Fruit fly (Drosophila melanogaster) whole organism, embryonic: ENCODE measurements around the gene CG3862.

Experiments used
- Bdp1 ChIP-seq: fragments of 200-800 bp; sonication (Bioruptor generic); optimal IDR thresholded peaks from 3 replicates; lab custom pipeline; 2016; ENCODE audit warnings: missing biosample characterization, missing genetic modification characterization
- CG11723 ChIP-seq: fragments of 200-800 bp; sonication (Bioruptor generic); optimal IDR thresholded peaks from 2 replicates; lab custom pipeline; 2017; ENCODE audit warnings: missing biosample characterization, mild to moderate bottlenecking, missing genetic modification characterization
- CG12299 ChIP-seq: fragments of 200-800 bp; sonication (Bioruptor generic); optimal IDR thresholded peaks from 2 replicates; lab custom pipeline; 2018; ENCODE audit warnings: missing biosample characterization, mild to moderate bottlenecking, missing genetic modification characterization
- CG12391 ChIP-seq: fragments of 200-800 bp; sonication (Bioruptor generic); optimal IDR thresholded peaks from 3 replicates; lab custom pipeline; 2018; ENCODE audit warnings: missing biosample characterization, mild to moderate bottlenecking, missing genetic modification characterization, moderate library complexity
- CG12744 ChIP-seq: fragments of 200-800 bp; sonication (Bioruptor generic); optimal IDR thresholded peaks from 2 replicates; lab custom pipeline; 2016; ENCODE audit warnings: missing biosample characterization, missing genetic modification characterization
- CG14667 ChIP-seq: fragments of 200-800 bp; sonication (Bioruptor generic); IDR thresholded peaks from 2 replicates; pipeline ENCODE4 v1.3.6; 2022; ENCODE audit warnings: missing biosample characterization, missing genetic modification characterization
- CG17912 ChIP-seq: fragments of 200-800 bp; sonication (Bioruptor generic); optimal IDR thresholded peaks from 2 replicates; lab custom pipeline; 2018; ENCODE audit warnings: missing biosample characterization, mild to moderate bottlenecking, missing genetic modification characterization
- CG2120 ChIP-seq: fragments of 200-800 bp; sonication (Bioruptor generic); optimal IDR thresholded peaks from 3 replicates; lab custom pipeline; 2016; ENCODE audit warnings: missing biosample characterization, missing genetic modification characterization
- CG2678 ChIP-seq: fragments of 200-800 bp; sonication (Bioruptor generic); optimal IDR thresholded peaks from 3 replicates; lab custom pipeline; 2019; ENCODE audit warnings: missing biosample characterization, mild to moderate bottlenecking, missing genetic modification characterization, moderate library complexity
- CG3995 ChIP-seq: fragments of 200-800 bp; sonication (Bioruptor generic); optimal IDR thresholded peaks from 3 replicates; lab custom pipeline; 2016; ENCODE audit warnings: missing biosample characterization, missing genetic modification characterization
- CG4282 ChIP-seq: fragments of 200-800 bp; sonication (Bioruptor generic); optimal IDR thresholded peaks from 2 replicates; lab custom pipeline; 2016; ENCODE audit warnings: missing biosample characterization, missing genetic modification characterization
- CG43689 ChIP-seq: fragments of 200-800 bp; sonication (Bioruptor generic); IDR thresholded peaks from 2 replicates; pipeline ENCODE4 v1.3.6; 2022; ENCODE audit warnings: missing biosample characterization, missing genetic modification characterization
- CG5245 ChIP-seq: fragments of 200-800 bp; sonication (Bioruptor generic); optimal IDR thresholded peaks from 3 replicates; lab custom pipeline; 2016; ENCODE audit warnings: missing biosample characterization, missing genetic modification characterization
- CG6175 ChIP-seq: fragments of 200-800 bp; sonication (Bioruptor generic); IDR thresholded peaks from 3 replicates; pipeline ENCODE4 v1.3.6; 2022; ENCODE audit warnings: missing biosample characterization, missing genetic modification characterization
- CG6272 ChIP-seq: fragments of 200-800 bp; sonication (Bioruptor generic); IDR thresholded peaks from 2 replicates; pipeline ENCODE4 v1.3.6; 2022; ENCODE audit warnings: missing biosample characterization, missing genetic modification characterization
- CG6854 ChIP-seq: fragments of 200-800 bp; sonication (Bioruptor generic); optimal IDR thresholded peaks from 3 replicates; lab custom pipeline; 2017; ENCODE audit warnings: missing biosample characterization, mild to moderate bottlenecking, missing genetic modification characterization
- CG8924 ChIP-seq: fragments of 200-800 bp; optimal IDR thresholded peaks from 3 replicates; lab custom pipeline; 2019; ENCODE audit warnings: missing biosample characterization, mild to moderate bottlenecking, missing genetic modification characterization, moderate library complexity
- CG8944 ChIP-seq: fragments of 200-800 bp; sonication (Bioruptor generic); optimal IDR thresholded peaks from 3 replicates; lab custom pipeline; 2016; ENCODE audit warnings: missing biosample characterization, missing genetic modification characterization
- Chrac-16 ChIP-seq: fragments of 200-800 bp; sonication (Bioruptor generic); optimal IDR thresholded peaks from 3 replicates; lab custom pipeline; 2016; ENCODE audit warnings: missing biosample characterization, missing genetic modification characterization
- CrebB ChIP-seq: fragments of 200-800 bp; sonication (Bioruptor generic); optimal IDR thresholded peaks from 3 replicates; lab custom pipeline; 2018; ENCODE audit warnings: missing biosample characterization, mild to moderate bottlenecking, missing genetic modification characterization
- Dad ChIP-seq: fragments of 200-800 bp; sonication (Bioruptor generic); optimal IDR thresholded peaks from 3 replicates; lab custom pipeline; 2016; ENCODE audit warnings: missing biosample characterization, missing genetic modification characterization
- ERR ChIP-seq: fragments of 200-800 bp; sonication (Bioruptor generic); optimal IDR thresholded peaks from 2 replicates; lab custom pipeline; 2016; ENCODE audit warnings: missing biosample characterization, missing genetic modification characterization
- Fer1 ChIP-seq: fragments of 200-800 bp; sonication (Bioruptor generic); optimal IDR thresholded peaks from 2 replicates; lab custom pipeline; 2017; ENCODE audit warnings: missing biosample characterization, mild to moderate bottlenecking, missing genetic modification characterization
- Lpt ChIP-seq: fragments of >200 bp; optimal IDR thresholded peaks from 2 replicates; lab custom pipeline; 2018; ENCODE audit warnings: missing biosample characterization, missing genetic modification characterization
- NC2α ChIP-seq: fragments of 200-800 bp; sonication (Bioruptor generic); optimal IDR thresholded peaks from 2 replicates; lab custom pipeline; 2016; ENCODE audit warnings: missing biosample characterization, missing genetic modification characterization
- Nf-YC ChIP-seq: fragments of 200-800 bp; optimal IDR thresholded peaks from 3 replicates; lab custom pipeline; 2019; ENCODE audit warnings: missing biosample characterization, mild to moderate bottlenecking, missing genetic modification characterization, moderate library complexity
- Oaz ChIP-seq: fragments of 200-800 bp; sonication (Bioruptor generic); IDR thresholded peaks from 2 replicates; pipeline ENCODE4 v1.3.6; 2022; ENCODE audit warnings: missing biosample characterization, missing genetic modification characterization
- Poxn ChIP-seq: fragments of 200-800 bp; sonication (Bioruptor generic); IDR thresholded peaks from 2 replicates; pipeline ENCODE4 v1.3.6; 2022; ENCODE audit warnings: missing biosample characterization, missing genetic modification characterization
- Sox102F ChIP-seq: fragments of 200-800 bp; sonication (Bioruptor generic); optimal IDR thresholded peaks from 2 replicates; lab custom pipeline; 2018; ENCODE audit warnings: missing biosample characterization, mild to moderate bottlenecking, missing genetic modification characterization, moderate library complexity
- Usf ChIP-seq: fragments of 200-800 bp; sonication (Bioruptor generic); optimal IDR thresholded peaks from 2 replicates; lab custom pipeline; 2017; ENCODE audit warnings: missing genotype, missing biosample characterization, missing genetic modification characterization
- Xrp1 ChIP-seq: fragments of 200-800 bp; sonication (Bioruptor generic); IDR thresholded peaks from 2 replicates; pipeline ENCODE4 v1.3.6; 2022; ENCODE audit warnings: missing biosample characterization, missing genetic modification characterization
- aop ChIP-seq: fragments of 200-800 bp; sonication (Bioruptor generic); IDR thresholded peaks from 2 replicates; pipeline ENCODE4 v1.3.6; 2022; ENCODE audit warnings: missing biosample characterization, missing genetic modification characterization
- ase ChIP-seq: fragments of 200-800 bp; sonication (Bioruptor generic); IDR thresholded peaks from 3 replicates; pipeline ENCODE4 v1.3.6; 2022; ENCODE audit warnings: missing biosample characterization, missing genetic modification characterization
- btn ChIP-seq: fragments of 200-800 bp; sonication (Bioruptor generic); optimal IDR thresholded peaks from 2 replicates; lab custom pipeline; 2016; ENCODE audit warnings: missing biosample characterization, missing genetic modification characterization
- chn ChIP-seq: fragments of 200-800 bp; sonication (Bioruptor generic); optimal IDR thresholded peaks from 2 replicates; lab custom pipeline; 2016; ENCODE audit warnings: missing biosample characterization, missing genetic modification characterization
- dpn ChIP-seq, 2 experiments: fragments of 200-800 bp; sonication (Bioruptor generic); optimal IDR thresholded peaks; 3 replicates each; lab custom pipeline; 2016; ENCODE audit warnings: missing biosample characterization in 2 of 2, missing genetic modification characterization in 2 of 2
- eve ChIP-seq, 2 experiments: fragments of >200 bp; optimal IDR thresholded peaks; 2 replicates each; lab custom pipeline; 2017; ENCODE audit warnings: missing biosample characterization in 2 of 2, missing genetic modification characterization in 2 of 2
- gcm2 ChIP-seq: fragments of 200-800 bp; sonication (Bioruptor generic); optimal IDR thresholded peaks from 2 replicates; lab custom pipeline; 2016; ENCODE audit warnings: missing biosample characterization, missing genetic modification characterization
- grn ChIP-seq: fragments of 200-800 bp; sonication (Bioruptor generic); optimal IDR thresholded peaks from 3 replicates; lab custom pipeline; 2017; ENCODE audit warnings: missing biosample characterization, missing genetic modification characterization
- gsb ChIP-seq: fragments of 200-800 bp; sonication (Bioruptor generic); IDR thresholded peaks from 2 replicates; pipeline ENCODE4 v1.3.6; 2022; ENCODE audit warnings: missing biosample characterization, missing genetic modification characterization
- klu ChIP-seq: fragments of 200-800 bp; sonication (Bioruptor generic); IDR thresholded peaks from 2 replicates; pipeline ENCODE4 v1.3.6; 2022; ENCODE audit warnings: missing biosample characterization, missing genetic modification characterization
- luna ChIP-seq: fragments of 200-800 bp; sonication (Bioruptor generic); optimal IDR thresholded peaks from 2 replicates; lab custom pipeline; 2016; ENCODE audit warnings: missing biosample characterization, missing genetic modification characterization
- mld ChIP-seq: fragments of 200-800 bp; sonication (Bioruptor generic); IDR thresholded peaks from 3 replicates; pipeline ENCODE4 v1.3.6; 2022; ENCODE audit warnings: missing biosample characterization, missing genetic modification characterization; ENCODE audit not compliant: partially characterized antibody
- odd ChIP-seq: fragments of 200-800 bp; sonication (Bioruptor generic); optimal IDR thresholded peaks from 2 replicates; lab custom pipeline; 2017; ENCODE audit warnings: missing biosample characterization, mild to moderate bottlenecking, missing genetic modification characterization
- onecut ChIP-seq: fragments of 200-800 bp; sonication (Bioruptor generic); IDR thresholded peaks from 2 replicates; pipeline ENCODE4 v1.3.6; 2022; ENCODE audit warnings: missing biosample characterization, missing genetic modification characterization
- peb ChIP-seq: fragments of 200-800 bp; sonication (Bioruptor generic); IDR thresholded peaks from 2 replicates; pipeline ENCODE4 v1.3.6; 2022; ENCODE audit warnings: missing biosample characterization, missing genetic modification characterization
- seq ChIP-seq: fragments of 200-800 bp; sonication (Bioruptor generic); IDR thresholded peaks from 2 replicates; pipeline ENCODE4 v1.3.6; 2022; ENCODE audit warnings: missing biosample characterization, missing genetic modification characterization
- shn ChIP-seq: fragments of 200-800 bp; sonication (Bioruptor generic); optimal IDR thresholded peaks from 3 replicates; lab custom pipeline; 2016; ENCODE audit warnings: missing biosample characterization, missing genetic modification characterization
- unpg ChIP-seq: fragments of 200-800 bp; sonication (Bioruptor generic); optimal IDR thresholded peaks from 3 replicates; lab custom pipeline; 2018; ENCODE audit warnings: missing biosample characterization, mild to moderate bottlenecking, missing genetic modification characterization, moderate library complexity
- vnd ChIP-seq: fragments of 200-800 bp; sonication (Bioruptor generic); IDR thresholded peaks from 3 replicates; pipeline ENCODE4 v1.3.6; 2022; ENCODE audit warnings: missing biosample characterization, missing genetic modification characterization; ENCODE audit not compliant: partially characterized antibody
- wdn ChIP-seq: fragments of 200-800 bp; sonication (Bioruptor generic); IDR thresholded peaks from 2 replicates; pipeline ENCODE4 v1.3.6; 2022; ENCODE audit warnings: missing biosample characterization, missing genetic modification characterization
- z ChIP-seq: fragments of 200-800 bp; sonication (Bioruptor generic); IDR thresholded peaks from 3 replicates; pipeline ENCODE4 v1.3.6; 2022; ENCODE audit warnings: missing biosample characterization, missing genetic modification characterization
- zfh1 ChIP-seq: fragments of 200-800 bp; sonication (Bioruptor generic); IDR thresholded peaks from 3 replicates; pipeline ENCODE4 v1.3.6; 2022; ENCODE audit warnings: missing biosample characterization, missing genetic modification characterization

Gene CG3862

dm6 chr2L:869497-870040 lies 43.9 kb upstream of the CG3862 start, which contains the start of gene dbe (continued):
- TF ChIP-seq Dad (GFP tag; lab: Kevin White, UChicago) = no peak
- TF ChIP-seq ERR = no peak
- TF ChIP-seq CG12744 (GFP tag; lab: Kevin White, UChicago) = no peak
- no peak for TF ChIP-seq Nf-YC (tag; lab: Kevin White, UChicago)
- no peak for TF ChIP-seq CG5245 (GFP tag; lab: Kevin White, UChicago)
- TF ChIP-seq ase (GFP tag; lab: Robert Waterston, UW) = no peak
- no peak for TF ChIP-seq CG8944 (GFP tag; lab: Kevin White, UChicago)
- TF ChIP-seq chn (GFP tag; lab: Kevin White, UChicago) = no peak
- TF ChIP-seq CG6175 (GFP tag; lab: Robert Waterston, UW) = no peak
- no peak for TF ChIP-seq eve (GFP tag; optimal IDR thresholded peaks at IDR 0.05; lab: Kevin White, UChicago)
- TF ChIP-seq Sox102F (GFP tag; lab: Kevin White, UChicago) = no peak
- no peak for TF ChIP-seq btn
- TF ChIP-seq vnd (GFP tag; lab: Robert Waterston, UW) = no peak
- no peak for TF ChIP-seq peb
- TF ChIP-seq klu = no peak
- no peak; the same call in 1 of the 2 replicates for TF ChIP-seq Xrp1
- TF ChIP-seq shn = no peak
- no peak for TF ChIP-seq grn (GFP tag; lab: Kevin White, UChicago)
- no peak for TF ChIP-seq CG6272
- TF ChIP-seq unpg (GFP tag; lab: Kevin White, UChicago) = no peak
- TF ChIP-seq NC2α (GFP tag; lab: Kevin White, UChicago) = no peak
- TF ChIP-seq gsb (GFP tag; lab: Robert Waterston, UW) = no peak
- no peak for TF ChIP-seq zfh1 (GFP tag; lab: Robert Waterston, UW)
- no peak for TF ChIP-seq seq (GFP tag; lab: Robert Waterston, UW)
- no peak for TF ChIP-seq CrebB
- no peak for TF ChIP-seq onecut (GFP tag; lab: Robert Waterston, UW)
- TF ChIP-seq CG2120 (GFP tag; lab: Kevin White, UChicago) = peak; percentile 22
- TF ChIP-seq CG12391 = peak; percentile 41
- no peak for TF ChIP-seq luna
- peak; percentile 28 for TF ChIP-seq CG2678 (tag; lab: Kevin White, UChicago)
- no peak for TF ChIP-seq gcm2 (GFP tag; lab: Kevin White, UChicago)
- TF ChIP-seq CG4282 (GFP tag; lab: Kevin White, UChicago) = no peak
- TF ChIP-seq CG17912 (GFP tag; lab: Kevin White, UChicago) = no peak
- TF ChIP-seq Fer1 (GFP tag; lab: Kevin White, UChicago) = no peak
- TF ChIP-seq CG43689 (GFP tag; lab: Robert Waterston, UW) = no peak
- TF ChIP-seq Oaz (GFP tag; lab: Robert Waterston, UW) = no peak
- no peak for TF ChIP-seq CG14667 (GFP tag; lab: Robert Waterston, UW)
- no peak for TF ChIP-seq CG3995
- TF ChIP-seq CG8924 (tag; lab: Kevin White, UChicago) = no peak
- no peak for TF ChIP-seq CG6854 (GFP tag; lab: Kevin White, UChicago)
- no peak for TF ChIP-seq wdn (GFP tag; lab: Robert Waterston, UW)
- peak in 1 of 2 experiments; percentile 31 for TF ChIP-seq dpn (GFP tag; optimal IDR thresholded peaks at IDR 0.05; lab: Kevin White, UChicago)
- no peak for TF ChIP-seq Usf (GFP tag; lab: Kevin White, UChicago)
- no peak for TF ChIP-seq Lpt (GFP tag; lab: Kevin White, UChicago)
- TF ChIP-seq Chrac-16 = peak; percentile 7
- TF ChIP-seq CG11723 = no peak
- no peak for TF ChIP-seq mld (GFP tag; lab: Robert Waterston, UW)
- no peak for TF ChIP-seq Bdp1 (GFP tag; lab: Kevin White, UChicago)
- no peak for TF ChIP-seq z (GFP tag; lab: Robert Waterston, UW)
- TF ChIP-seq Poxn (GFP tag; lab: Robert Waterston, UW) = no peak
- no peak for TF ChIP-seq aop (GFP tag; lab: Robert Waterston, UW)
- no peak for TF ChIP-seq odd (GFP tag; lab: Kevin White, UChicago)
- no peak for TF ChIP-seq CG12299 (tag; lab: Kevin White, UChicago)
